Worm (Caenorhabditis elegans): ENCODE measurements around the gene aakb-2.

- TF ChIP-seq ztf-29 (GFP tag; IDR thresholded peaks at IDR 0.05): no peak
- TF ChIP-seq med-1 (GFP tag; optimal IDR thresholded peaks at IDR 0.05; ENCODE audit: insufficient read depth): no peak
- TF ChIP-seq T22C8.4 (GFP tag; IDR thresholded peaks at IDR 0.05): no peak
These were observed 41.9 kb downstream of the aakb-2 start, which contains the start of gene Y47D3A.21 for ce11 chrIII:11278817-11279216.
